Fruit fly (Drosophila melanogaster) whole organism, wandering third instar larva: Measurements from ENCODE around the gene CG4313.

Experiments
- CG32264 ChIP-seq: fragments of 200-800 bp; sonication (Bioruptor generic); optimal IDR thresholded peaks from 2 replicates; lab custom pipeline; 2016; ENCODE audit warnings: missing biosample characterization, missing genetic modification characterization
- CG9705 ChIP-seq: fragments of 200-800 bp; sonication (Bioruptor generic); optimal IDR thresholded peaks from 2 replicates; lab custom pipeline; 2018; ENCODE audit warnings: missing biosample characterization, mild to moderate bottlenecking, missing genetic modification characterization
- Dif ChIP-seq: fragments of 200-275, 200-300 bp; sonication (Bioruptor generic); optimal IDR thresholded peaks from 2 replicates; lab custom pipeline; 2018; ENCODE audit warnings: missing biosample characterization, missing genetic modification characterization; ENCODE audit not compliant: partially characterized antibody
- HLH106 ChIP-seq: fragments of 200-800 bp; optimal IDR thresholded peaks from 3 replicates; lab custom pipeline; 2019; ENCODE audit warnings: missing biosample characterization, mild to moderate bottlenecking, missing genetic modification characterization, moderate library complexity
- Hnf4 ChIP-seq: fragments of 200-800 bp; sonication (Bioruptor generic); optimal IDR thresholded peaks from 2 replicates; lab custom pipeline; 2016; ENCODE audit warnings: missing biosample characterization, mild to moderate bottlenecking, missing genetic modification characterization
- Hr78 ChIP-seq: fragments of >200 bp; optimal IDR thresholded peaks from 2 replicates; lab custom pipeline; 2017; ENCODE audit warnings: missing biosample characterization, missing genetic modification characterization
- Hr83 ChIP-seq: fragments of 200-300 bp; sonication (Bioruptor generic); optimal IDR thresholded peaks from 2 replicates; lab custom pipeline; 2016; ENCODE audit warnings: missing biosample characterization, mild to moderate bottlenecking, missing genetic modification characterization, moderate library complexity; ENCODE audit not compliant: poor library complexity, severe bottlenecking
- Jra ChIP-seq: sonication (Bioruptor generic); optimal IDR thresholded peaks from 2 replicates; lab custom pipeline; 2016; ENCODE audit warnings: missing biosample characterization, missing genetic modification characterization
- Mio ChIP-seq: sonication (Bioruptor generic); optimal IDR thresholded peaks from 2 replicates; lab custom pipeline; 2016; ENCODE audit warnings: missing biosample characterization, missing genetic modification characterization
- Myc ChIP-seq: fragments of >200 bp; optimal IDR thresholded peaks from 2 replicates; lab custom pipeline; 2017
- N ChIP-seq: fragments of >200 bp; optimal IDR thresholded peaks from 2 replicates; lab custom pipeline; 2018; ENCODE audit warnings: missing biosample characterization, missing external identifiers, missing genetic modification characterization
- OdsH ChIP-seq: fragments of 200-800 bp; sonication (Bioruptor generic); optimal IDR thresholded peaks from 2 replicates; lab custom pipeline; 2016; ENCODE audit warnings: missing biosample characterization, mild to moderate bottlenecking, missing genetic modification characterization
- Rel ChIP-seq, 2 experiments: fragments of 200-800 bp; sonication (Bioruptor generic) in 1 of 2; optimal IDR thresholded peaks; 2 replicates in 1 of 2; 3 replicates in 1 of 2; lab custom pipeline; 2016 to 2019; ENCODE audit warnings: mild to moderate bottlenecking in 2 of 2, missing biosample characterization in 2 of 2, missing genetic modification characterization in 2 of 2, moderate library complexity in 1 of 2
- Sp1 ChIP-seq: fragments of 200-800 bp; sonication (Bioruptor generic); optimal IDR thresholded peaks from 3 replicates; lab custom pipeline; 2019; ENCODE audit warnings: missing biosample characterization, mild to moderate bottlenecking, missing genetic modification characterization, moderate library complexity
- Vsx2 ChIP-seq: fragments of 200-300, 225-300 bp; sonication (Bioruptor generic); optimal IDR thresholded peaks from 2 replicates; lab custom pipeline; 2018; ENCODE audit warnings: missing biosample characterization, missing genetic modification characterization; ENCODE audit not compliant: partially characterized antibody
- br ChIP-seq: fragments of 200-800 bp; sonication (Bioruptor generic); optimal IDR thresholded peaks from 2 replicates; lab custom pipeline; 2016; ENCODE audit warnings: missing biosample characterization, missing genetic modification characterization
- brk ChIP-seq: fragments of 200-800 bp; sonication (Bioruptor generic); optimal IDR thresholded peaks from 2 replicates; lab custom pipeline; 2016; ENCODE audit warnings: missing biosample characterization, mild to moderate bottlenecking, missing genetic modification characterization
- dl ChIP-seq, 2 experiments: fragments of 175-275, 200-275 bp in 1 of 2; fragments of 200-275 bp in 1 of 2; sonication (Bioruptor generic); optimal IDR thresholded peaks; lab custom pipeline; 2018; ENCODE audit warnings: mild to moderate bottlenecking in 2 of 2, missing biosample characterization in 2 of 2, missing genetic modification characterization in 2 of 2, moderate library complexity in 2 of 2; ENCODE audit not compliant: partially characterized antibody in 2 of 2, insufficient read depth in 1 of 2
- dmrt93B ChIP-seq: fragments of 200-800 bp; sonication (Bioruptor generic); optimal IDR thresholded peaks from 2 replicates; lab custom pipeline; 2018; ENCODE audit warnings: missing biosample characterization, mild to moderate bottlenecking, missing genetic modification characterization
- dsf ChIP-seq: sonication (Bioruptor generic); optimal IDR thresholded peaks from 2 replicates; lab custom pipeline; 2016; ENCODE audit warnings: missing biosample characterization, missing genetic modification characterization, borderline replicate concordance
- ey ChIP-seq: fragments of 200-800 bp; sonication (Bioruptor generic); optimal IDR thresholded peaks from 2 replicates; lab custom pipeline; 2016; ENCODE audit warnings: missing biosample characterization, missing genetic modification characterization
- foxo ChIP-seq, 2 experiments: fragments of 200-800 bp; sonication (Bioruptor generic); optimal IDR thresholded peaks; 2 replicates in 1 of 2; 3 replicates in 1 of 2; lab custom pipeline; 2016 to 2017; ENCODE audit warnings: missing biosample characterization in 2 of 2, missing genetic modification characterization in 2 of 2
- fru ChIP-seq: fragments of 200-800 bp; sonication (Bioruptor generic); optimal IDR thresholded peaks from 3 replicates; lab custom pipeline; 2016; ENCODE audit warnings: missing biosample characterization, mild to moderate bottlenecking, missing genetic modification characterization
- h ChIP-seq: fragments of 200-800 bp; sonication (Bioruptor generic); optimal IDR thresholded peaks from 3 replicates; lab custom pipeline; 2016; ENCODE audit warnings: missing biosample characterization, mild to moderate bottlenecking, missing genetic modification characterization
- jim ChIP-seq: fragments of 175-275, 200-325 bp; sonication (Bioruptor generic); optimal IDR thresholded peaks from 2 replicates; lab custom pipeline; 2016; ENCODE audit warnings: missing biosample characterization, mild to moderate bottlenecking, missing genetic modification characterization
- lola ChIP-seq: fragments of >200 bp; optimal IDR thresholded peaks from 2 replicates; lab custom pipeline; 2017; ENCODE audit warnings: missing biosample characterization, missing genetic modification characterization
- pan ChIP-seq: fragments of >200 bp; optimal IDR thresholded peaks from 2 replicates; lab custom pipeline; 2017
- psq ChIP-seq: fragments of 200-800 bp; sonication (Bioruptor generic); optimal IDR thresholded peaks from 3 replicates; lab custom pipeline; 2017; ENCODE audit warnings: missing biosample characterization, mild to moderate bottlenecking, missing genetic modification characterization, moderate library complexity
- rgr ChIP-seq: fragments of 200-800 bp; sonication (Bioruptor generic); optimal IDR thresholded peaks from 3 replicates; lab custom pipeline; 2016; ENCODE audit warnings: missing biosample characterization, mild to moderate bottlenecking, missing genetic modification characterization
- woc ChIP-seq: sonication (Bioruptor generic); optimal IDR thresholded peaks from 2 replicates; lab custom pipeline; 2016; ENCODE audit warnings: missing biosample characterization, mild to moderate bottlenecking, missing genetic modification characterization

Gene CG4313

dm6 chrX:2075846-2076377, 34.2 kb downstream of the CG4313 start, which contains the start of gene CG4045:
Gene CG4045 (minus strand): TSS chrX:2075900.
- TF ChIP-seq CG9705 (GFP tag; lab: Kevin White, UChicago) (no peak), Hr78 (GFP tag; lab: Kevin White, UChicago) (no peak), foxo (GFP tag; optimal IDR thresholded peaks at IDR 0.05; lab: Kevin White, UChicago) (peak in 1 of 2 experiments; percentile 1), dsf (GFP tag; lab: Kevin White, UChicago) (no peak), HLH106 (tag; lab: Kevin White, UChicago) (peak; percentile 0), fru (GFP tag; lab: Kevin White, UChicago) (peak; percentile 9), psq (GFP tag; lab: Kevin White, UChicago) (no peak), lola (GFP tag; lab: Kevin White, UChicago) (no peak), ey (GFP tag; lab: Kevin White, UChicago) (no peak), br (GFP tag; lab: Kevin White, UChicago) (no peak), Rel (GFP tag; optimal IDR thresholded peaks at IDR 0.05; lab: Kevin White, UChicago) (no peak), Rel (tag; optimal IDR thresholded peaks at IDR 0.05; lab: Kevin White, UChicago) (peak; percentile 30), Myc (lab: Kevin White, UChicago) (peak; percentile 10), pan (lab: Kevin White, UChicago) (no peak)

DNA sequence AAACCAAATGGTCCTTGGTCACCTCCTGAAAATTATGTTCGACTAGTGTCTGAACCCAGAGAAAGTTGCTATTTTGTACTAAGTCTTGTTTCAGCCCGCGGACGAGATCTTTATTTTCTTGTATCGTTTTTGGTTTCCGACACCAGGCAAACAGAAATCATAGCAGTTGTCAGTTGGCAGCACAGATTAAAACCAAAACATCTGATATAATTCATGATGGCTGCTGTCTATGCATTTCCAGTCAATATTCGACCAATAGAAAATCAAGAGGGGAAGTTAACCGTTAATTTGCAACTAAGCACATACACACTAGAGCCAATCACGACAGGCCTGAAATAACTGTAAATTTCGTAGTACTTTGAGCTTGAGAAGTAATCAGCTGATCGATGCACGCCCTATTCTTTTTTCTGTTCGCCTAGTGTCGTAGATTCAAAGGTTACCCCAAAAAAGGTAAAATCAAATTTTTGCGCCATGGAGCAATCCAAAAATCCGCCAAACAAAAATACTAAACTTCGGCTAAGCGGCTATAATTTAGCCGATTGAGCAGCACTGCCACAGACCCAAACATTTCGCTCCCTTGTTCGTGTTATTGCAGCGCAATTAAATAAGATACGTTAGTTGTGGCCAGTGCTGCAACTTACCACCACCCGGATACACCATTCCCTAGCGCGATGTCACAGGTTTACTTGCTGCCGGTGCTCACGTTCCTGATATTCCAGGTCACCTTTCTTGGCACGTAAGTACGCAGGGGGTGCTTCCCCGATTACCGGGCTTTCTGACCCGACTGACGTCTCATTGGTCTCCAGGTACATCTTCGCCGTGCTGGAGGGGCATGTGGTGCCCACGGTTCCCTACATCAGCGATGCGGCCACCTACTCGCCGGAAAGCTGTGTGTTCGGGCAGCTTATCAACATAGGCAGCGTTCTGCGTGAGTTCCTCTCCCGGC, 35.0 kb downstream of the CG4313 start, which contains the start of gene CG4025:
CG4025 (plus strand) TSS at position 555 of the 946 bp plus-strand sequence.
- TF ChIP-seq Jra (GFP tag; lab: Kevin White, UChicago) (peak; percentile 48), Hr83 (GFP tag; lab: Kevin White, UChicago) (no peak), brk (no peak), Rel (GFP tag; optimal IDR thresholded peaks at IDR 0.05; lab: Kevin White, UChicago) (no peak), Rel (tag; optimal IDR thresholded peaks at IDR 0.05; lab: Kevin White, UChicago) (peak; percentile 98), Vsx2 (GFP tag; lab: Kevin White, UChicago) (no peak), rgr (GFP tag; lab: Kevin White, UChicago) (no peak), br (GFP tag; lab: Kevin White, UChicago) (no peak), jim (GFP tag; lab: Kevin White, UChicago) (no peak), Myc (lab: Kevin White, UChicago) (peak; percentile 83), CG9705 (GFP tag; lab: Kevin White, UChicago) (no peak)

- peak; percentile 22 for TF ChIP-seq fru (GFP tag; lab: Kevin White, UChicago)
- TF ChIP-seq OdsH (GFP tag; lab: Kevin White, UChicago) = peak; percentile 7
- peak; percentile 6 for TF ChIP-seq dmrt93B
- TF ChIP-seq Mio (GFP tag; lab: Kevin White, UChicago) = no peak
- TF ChIP-seq Hnf4 = no peak
- no peak for TF ChIP-seq N (GFP tag; lab: Kevin White, UChicago)
- peak in 1 of 2 experiments; percentile 32 for TF ChIP-seq dl (GFP tag; optimal IDR thresholded peaks at IDR 0.05; lab: Kevin White, UChicago; ENCODE audit: insufficient read depth in 1 of 2, partially characterized antibody in 2 of 2)
- TF ChIP-seq Dif = peak; percentile 59
- TF ChIP-seq Jra (GFP tag; lab: Kevin White, UChicago) = peak; percentile 6
- TF ChIP-seq HLH106 (tag; lab: Kevin White, UChicago) = peak; percentile 45
- TF ChIP-seq CG32264 (GFP tag; lab: Kevin White, UChicago) = no peak
- peak; percentile 55 for TF ChIP-seq rgr (GFP tag; lab: Kevin White, UChicago)
- peak; percentile 51 for TF ChIP-seq h
- no peak for TF ChIP-seq Rel (GFP tag; optimal IDR thresholded peaks at IDR 0.05; lab: Kevin White, UChicago)
- TF ChIP-seq Rel (tag; optimal IDR thresholded peaks at IDR 0.05; lab: Kevin White, UChicago) = peak; percentile 79
- TF ChIP-seq Sp1 (GFP tag; lab: Kevin White, UChicago) = peak; percentile 60
- peak; percentile 0 for TF ChIP-seq Myc (lab: Kevin White, UChicago)
- peak in 1 of 2 experiments; percentile 19 for TF ChIP-seq foxo (GFP tag; optimal IDR thresholded peaks at IDR 0.05; lab: Kevin White, UChicago)
- TF ChIP-seq woc = peak; percentile 6
- TF ChIP-seq psq (GFP tag; lab: Kevin White, UChicago) = no peak
Measured at dm6 chrX:2080367-2080927, 38.8 kb downstream of the CG4313 start, which contains the start of the genes CG16903 and Unc-76. Gene CG16903 (minus strand): TSS chrX:2080405. Gene Unc-76 (plus strand): TSS chrX:2080610.
